Fruit fly (Drosophila melanogaster): ENCODE data around the gene Lgr4.

dm6 chrX:13228208-13228606 lies 39.2 kb upstream of the Lgr4 start:
- TF ChIP-seq CG7045 (GFP tag; optimal IDR thresholded peaks at IDR 0.05) (no peak), CG14711 (tag; optimal IDR thresholded peaks at IDR 0.05) (no peak), tj (GFP tag; optimal IDR thresholded peaks at IDR 0.05) (peak; percentile 20), Clk (GFP tag; optimal IDR thresholded peaks at IDR 0.05) (no peak), CG1620 (GFP tag; optimal IDR thresholded peaks at IDR 0.05) (no peak), CG5204 (GFP tag; optimal IDR thresholded peaks at IDR 0.05) (no peak), CG12768 (GFP tag; optimal IDR thresholded peaks at IDR 0.05) (no peak), Mnt (GFP tag; optimal IDR thresholded peaks at IDR 0.05) (no peak), kay (GFP tag; ENCODE audit: borderline replicate concordance) (no peak), bab1 (GFP tag; optimal IDR thresholded peaks at IDR 0.05) (no peak), CG33017 (tag; optimal IDR thresholded peaks at IDR 0.05) (no peak), pad (GFP tag; optimal IDR thresholded peaks at IDR 0.05) (no peak)

All from whole organism, adult.